Worm (Caenorhabditis elegans) whole organism, L2 larva: Measurements from ENCODE around the gene T22E5.6.

Experiments
- F13H6.1 ChIP-seq: sonication (generic microtip); optimal IDR thresholded peaks from 2 replicates; lab custom pipeline; 2016; ENCODE audit warnings: missing genetic modification characterization, missing compliant biosample characterization
- R02D3.7 ChIP-seq: fragments of 150-350 bp; optimal IDR thresholded peaks from 2 replicates; lab custom pipeline; 2014; ENCODE audit warnings: missing biosample characterization, missing genetic modification characterization
- ZK546.5 ChIP-seq: sonication (generic microtip); optimal IDR thresholded peaks from 2 replicates; lab custom pipeline; 2017; ENCODE audit warnings: missing biosample characterization, missing genetic modification characterization
- alr-1 ChIP-seq: fragments of 150-350 bp; optimal IDR thresholded peaks from 2 replicates; lab custom pipeline; 2014; ENCODE audit warnings: missing biosample characterization, missing genetic modification characterization
- aly-2 ChIP-seq: fragments of 150-350 bp; optimal IDR thresholded peaks from 2 replicates; lab custom pipeline; 2014; ENCODE audit warnings: missing biosample characterization, missing genetic modification characterization
- ama-1 ChIP-seq: fragments of 150-350 bp; optimal IDR thresholded peaks from 2 replicates; lab custom pipeline; 2018; ENCODE audit warnings: inconsistent platforms
- blmp-1 ChIP-seq: sonication (generic microtip); optimal IDR thresholded peaks from 2 replicates; lab custom pipeline; 2017; ENCODE audit warnings: missing genetic modification characterization, mild to moderate bottlenecking, missing compliant biosample characterization, antibody characterized with exemption, moderate library complexity; ENCODE audit not compliant: insufficient read depth
- crh-2 ChIP-seq: sonication (generic microtip); optimal IDR thresholded peaks from 2 replicates; lab custom pipeline; 2017; ENCODE audit warnings: missing biosample characterization, missing genetic modification characterization
- dmd-4 ChIP-seq: sonication (generic microtip); optimal IDR thresholded peaks from 2 replicates; lab custom pipeline; 2017; ENCODE audit warnings: missing biosample characterization, missing genetic modification characterization
- egl-27 ChIP-seq: sonication (generic microtip); optimal IDR thresholded peaks from 3 replicates; lab custom pipeline; 2017; ENCODE audit warnings: missing biosample characterization, missing genetic modification reagents, missing genetic modification characterization
- elt-1 ChIP-seq: fragments of 150-350 bp; optimal IDR thresholded peaks from 2 replicates; lab custom pipeline; 2014; ENCODE audit warnings: missing biosample characterization, missing genetic modification characterization
- elt-3 ChIP-seq: sonication (generic microtip); optimal IDR thresholded peaks from 2 replicates; lab custom pipeline; 2017; ENCODE audit warnings: missing biosample characterization, missing genetic modification characterization
- fos-1 ChIP-seq: fragments of 150-350 bp; optimal IDR thresholded peaks from 2 replicates; lab custom pipeline; 2014; ENCODE audit warnings: missing biosample characterization, missing genetic modification characterization
- gmeb-1 ChIP-seq: fragments of 150-350 bp; optimal IDR thresholded peaks from 2 replicates; lab custom pipeline; 2014; ENCODE audit warnings: missing biosample characterization, missing genetic modification characterization
- lin-11 ChIP-seq: fragments of 150-350 bp; sonication (generic microtip); optimal IDR thresholded peaks from 2 replicates; lab custom pipeline; 2014; ENCODE audit warnings: missing biosample characterization, missing genetic modification characterization, inconsistent platforms, mixed read lengths
- lin-39 ChIP-seq: fragments of 150-350 bp; optimal IDR thresholded peaks from 2 replicates; lab custom pipeline; 2014; ENCODE audit warnings: missing biosample characterization, missing genetic modification reagents, missing genetic modification characterization
- lsy-2 ChIP-seq, 2 experiments: fragments of 150-350 bp in 1 of 2; sonication (generic microtip) in 1 of 2; optimal IDR thresholded peaks; 2 replicates each; lab custom pipeline; 2014 to 2017; ENCODE audit warnings: missing biosample characterization in 2 of 2, missing genetic modification characterization in 2 of 2
- mab-5 ChIP-seq: fragments of 150-350 bp; optimal IDR thresholded peaks from 2 replicates; lab custom pipeline; 2014; ENCODE audit warnings: missing biosample characterization, missing genetic modification characterization
- mbf-1 ChIP-seq: sonication (generic microtip); optimal IDR thresholded peaks from 2 replicates; lab custom pipeline; 2017; ENCODE audit warnings: missing biosample characterization, missing genetic modification characterization
- mdl-1 ChIP-seq, 2 experiments: fragments of 150-350 bp in 1 of 2; sonication (generic microtip) in 1 of 2; optimal IDR thresholded peaks; 2 replicates each; lab custom pipeline; 2017; ENCODE audit warnings: missing biosample characterization in 2 of 2, missing genetic modification characterization in 2 of 2
- nhr-11 ChIP-seq: fragments of 150-350 bp; optimal IDR thresholded peaks from 2 replicates; lab custom pipeline; 2014; ENCODE audit warnings: missing biosample characterization, missing genetic modification characterization
- nhr-12 ChIP-seq: fragments of 150-350 bp; optimal IDR thresholded peaks from 2 replicates; lab custom pipeline; 2014; ENCODE audit warnings: missing biosample characterization, missing genetic modification characterization
- nhr-129 ChIP-seq: fragments of 150-350 bp; optimal IDR thresholded peaks from 2 replicates; lab custom pipeline; 2014; ENCODE audit warnings: missing biosample characterization, missing genetic modification characterization
- nhr-21 ChIP-seq: fragments of 150-350 bp; optimal IDR thresholded peaks from 2 replicates; lab custom pipeline; 2014; ENCODE audit warnings: missing biosample characterization, missing genetic modification characterization
- nhr-23 ChIP-seq: fragments of 150-350 bp; optimal IDR thresholded peaks from 2 replicates; lab custom pipeline; 2014; ENCODE audit warnings: missing biosample characterization, missing genetic modification reagents, missing genetic modification characterization
- nhr-237 ChIP-seq: fragments of 150-350 bp; optimal IDR thresholded peaks from 2 replicates; lab custom pipeline; 2014; ENCODE audit warnings: missing biosample characterization, missing genetic modification characterization
- nhr-25 ChIP-seq: fragments of 150-350 bp; sonication (generic microtip); optimal IDR thresholded peaks from 3 replicates; lab custom pipeline; 2014; ENCODE audit warnings: missing biosample characterization, missing genetic modification characterization
- nhr-6 ChIP-seq: fragments of 150-350 bp; optimal IDR thresholded peaks from 2 replicates; lab custom pipeline; 2014; ENCODE audit warnings: missing biosample characterization, missing genetic modification characterization
- nhr-77 ChIP-seq: fragments of 150-350 bp; optimal IDR thresholded peaks from 2 replicates; lab custom pipeline; 2014; ENCODE audit warnings: missing biosample characterization, missing genetic modification characterization
- skn-1 ChIP-seq: sonication (generic microtip); optimal IDR thresholded peaks from 2 replicates; lab custom pipeline; 2017; ENCODE audit warnings: missing biosample characterization, missing genetic modification characterization
- sma-3 ChIP-seq: sonication (generic microtip); optimal IDR thresholded peaks from 2 replicates; lab custom pipeline; 2016; ENCODE audit warnings: missing genetic modification reagents, missing genetic modification characterization, missing compliant biosample characterization
- sma-9 ChIP-seq, 2 experiments: fragments of 150-350 bp in 1 of 2; sonication (generic microtip) in 1 of 2; optimal IDR thresholded peaks; 2 replicates each; lab custom pipeline; 2014 to 2016; ENCODE audit warnings: missing genetic modification characterization in 2 of 2, mild to moderate bottlenecking in 1 of 2, missing biosample characterization in 1 of 2, missing compliant biosample characterization in 1 of 2, missing genetic modification reagents in 1 of 2, moderate library complexity in 1 of 2
- snpc-4 ChIP-seq: fragments of 150-350 bp; optimal IDR thresholded peaks from 2 replicates; lab custom pipeline; 2014; ENCODE audit warnings: missing biosample characterization, missing genetic modification characterization
- zag-1 ChIP-seq: fragments of 150-350 bp; optimal IDR thresholded peaks from 2 replicates; lab custom pipeline; 2014; ENCODE audit warnings: missing biosample characterization, missing genetic modification characterization
- ztf-1 ChIP-seq: fragments of 200-800 bp; sonication (Bioruptor generic); conservative IDR thresholded peaks from 2 replicates; pipeline ENCODE4 v1.3.6; 2022; ENCODE audit warnings: missing genetic modification characterization, missing compliant biosample characterization
- ztf-11 ChIP-seq: sonication (generic microtip); optimal IDR thresholded peaks from 2 replicates; lab custom pipeline; 2017; ENCODE audit warnings: missing biosample characterization, missing genetic modification characterization
- ztf-4 ChIP-seq: fragments of 150-350 bp; optimal IDR thresholded peaks from 2 replicates; lab custom pipeline; 2014; ENCODE audit warnings: missing biosample characterization, missing genetic modification characterization

The T22E5.6 gene

ce11 chrX:6446564-6446963 is 30.4 kb upstream of the T22E5.6 start, which contains the start of gene asp-14:
TSS of gene asp-14 (minus strand) at chrX:6446664.
- no peak for TF ChIP-seq aly-2 (tag; lab: Kevin White, UChicago)
- no peak for TF ChIP-seq elt-3 (tag; lab: Kevin White, UChicago)
- peak; percentile 2 for TF ChIP-seq fos-1

ce11 chrX:6445239-6445638 is 29.0 kb upstream of the T22E5.6 start:
- peak; percentile 97 for TF ChIP-seq skn-1 (tag; lab: Kevin White, UChicago)
- TF ChIP-seq fos-1, result peak; percentile 46
- TF ChIP-seq nhr-129 (tag; lab: Kevin White, UChicago), result no peak
- TF ChIP-seq, all 48 proteins: peak for 2

ce11 chrX:6443373-6443772 is 27.2 kb upstream of the T22E5.6 start, which contains the start of gene K10C2.7:
TSS of gene K10C2.7 (minus strand) at chrX:6443473.
- TF ChIP-seq mbf-1 (no peak), lin-39 (tag; lab: Kevin White, UChicago) (no peak), lin-11 (tag; lab: Kevin White, UChicago) (no peak), nhr-23 (tag; lab: Kevin White, UChicago) (no peak), ztf-11 (tag; lab: Kevin White, UChicago) (no peak), lsy-2 (tag; optimal IDR thresholded peaks at IDR 0.05; lab: Kevin White, UChicago) (no peak), fos-1 (no peak), ztf-4 (tag; lab: Kevin White, UChicago) (no peak), ztf-1 (no peak), nhr-12 (tag; lab: Kevin White, UChicago) (no peak), egl-27 (tag; lab: Kevin White, UChicago) (no peak), crh-2 (tag; lab: Kevin White, UChicago) (no peak), sma-9 (GFP tag; optimal IDR thresholded peaks at IDR 0.05; lab: Kevin White, UChicago) (no peak), sma-9 (tag; optimal IDR thresholded peaks at IDR 0.05; lab: Kevin White, UChicago) (no peak), elt-1 (tag; lab: Kevin White, UChicago) (no peak), zag-1 (no peak), mdl-1 (tag; optimal IDR thresholded peaks at IDR 0.05; lab: Kevin White, UChicago) (no peak), nhr-6 (tag; lab: Kevin White, UChicago) (no peak), nhr-77 (tag; lab: Kevin White, UChicago) (no peak), ZK546.5 (no peak), blmp-1 (tag; lab: Kevin White, UChicago) (no peak)

- no peak for TF ChIP-seq skn-1 (tag; lab: Kevin White, UChicago)
- no peak for TF ChIP-seq zag-1
- no peak for TF ChIP-seq mab-5 (tag; lab: Kevin White, UChicago)
- no peak for TF ChIP-seq sma-3 (GFP tag; lab: Kevin White, UChicago)
- TF ChIP-seq R02D3.7 (tag; lab: Kevin White, UChicago), result no peak
- TF ChIP-seq ztf-1, result no peak
- TF ChIP-seq nhr-21, result no peak
- TF ChIP-seq elt-1 (tag; lab: Kevin White, UChicago), result no peak
- no peak for TF ChIP-seq nhr-237
- no peak for TF ChIP-seq nhr-11 (tag; lab: Kevin White, UChicago)
- no peak for TF ChIP-seq F13H6.1
- no peak for TF ChIP-seq elt-3 (tag; lab: Kevin White, UChicago)
Measured at ce11 chrX:6440464-6440863, 24.3 kb upstream of the T22E5.6 start, which contains the start of gene K10C2.14. TSS of gene K10C2.14 (minus strand) at chrX:6440564.

- TF ChIP-seq alr-1 (no peak), elt-3 (tag; lab: Kevin White, UChicago) (no peak), nhr-25 (no peak), dmd-4 (no peak), nhr-129 (tag; lab: Kevin White, UChicago) (no peak)
- TF ChIP-seq, all 48 proteins: peak for 0
Measured at ce11 chrX:6437545-6437944, 21.3 kb upstream of the T22E5.6 start, which contains the start of gene K10C2.8. TSS of gene K10C2.8 (minus strand) at chrX:6437645.

- TF ChIP-seq ama-1 (lab: Kevin White, UChicago), result no peak
- TF ChIP-seq snpc-4 (tag; lab: Kevin White, UChicago), result no peak
- no peak for TF ChIP-seq F13H6.1
- TF ChIP-seq nhr-12 (tag; lab: Kevin White, UChicago), result no peak
- no peak for TF ChIP-seq gmeb-1 (tag; lab: Kevin White, UChicago)
- no peak for TF ChIP-seq lin-39 (tag; lab: Kevin White, UChicago)
- no peak for TF ChIP-seq mab-5 (tag; lab: Kevin White, UChicago)
- TF ChIP-seq ztf-4 (tag; lab: Kevin White, UChicago), result no peak
- no peak for TF ChIP-seq nhr-23 (tag; lab: Kevin White, UChicago)
- no peak for TF ChIP-seq nhr-25
Measured at ce11 chrX:6435812-6436211, 19.6 kb upstream of the T22E5.6 start.
